Worm (Caenorhabditis elegans): Measurements from ENCODE around the gene mrpl-21.

mrpl-21 gene

ce11 chrIII:4243461-4243860 is at the start of gene mrpl-21:
Gene mrpl-21 (minus strand): TSS chrIII:4243561.
- TF ChIP-seq nhr-85 (tag) = peak; percentile 2
- no peak for TF ChIP-seq nhr-90 (tag; optimal IDR thresholded peaks at IDR 0.05; ENCODE audit: poor library complexity)
- TF ChIP-seq efl-1 (optimal IDR thresholded peaks at IDR 0.05) = no peak
- TF ChIP-seq efl-1 (GFP tag; optimal IDR thresholded peaks at IDR 0.05 in 1 of 2) = peak in 1 of 2 experiments; percentile 31
- TF ChIP-seq C34B4.2 (tag; optimal IDR thresholded peaks at IDR 0.05) = no peak

- TF ChIP-seq fos-1 (tag; optimal IDR thresholded peaks at IDR 0.05) (no peak), lir-3 (tag; optimal IDR thresholded peaks at IDR 0.05; ENCODE audit: poor library complexity) (no peak), hpl-2 (GFP tag; optimal IDR thresholded peaks at IDR 0.05) (no peak), nhr-47 (tag; optimal IDR thresholded peaks at IDR 0.05) (no peak), fkh-4 (tag; optimal IDR thresholded peaks at IDR 0.05; ENCODE audit: borderline replicate concordance) (no peak), sox-4 (tag; optimal IDR thresholded peaks at IDR 0.05) (no peak), lsy-2 (tag; optimal IDR thresholded peaks at IDR 0.05) (no peak), aly-2 (tag; optimal IDR thresholded peaks at IDR 0.05) (no peak), zag-1 (tag; optimal IDR thresholded peaks at IDR 0.05) (no peak), isw-1 (GFP tag; IDR thresholded peaks at IDR 0.05) (no peak), mep-1 (tag; optimal IDR thresholded peaks at IDR 0.05) (no peak), C16A3.4 (tag; optimal IDR thresholded peaks at IDR 0.05) (no peak), lin-15B (tag; optimal IDR thresholded peaks at IDR 0.05) (no peak), ceh-63 (GFP tag; optimal IDR thresholded peaks at IDR 0.05) (no peak), zip-4 (GFP tag; optimal IDR thresholded peaks at IDR 0.05) (no peak), nhr-85 (tag) (no peak), rnt-1 (tag; optimal IDR thresholded peaks at IDR 0.05) (no peak), alr-1 (tag; optimal IDR thresholded peaks at IDR 0.05; ENCODE audit: borderline replicate concordance) (no peak)
Measured at ce11 chrIII:4293108-4293507, 49.7 kb upstream of the mrpl-21 start, which contains the start of gene R10E4.6. Gene R10E4.6 (plus strand): TSS chrIII:4293408.

- TF ChIP-seq mab-9 (GFP tag; IDR thresholded peaks at IDR 0.05) (no peak), xbp-1 (tag; optimal IDR thresholded peaks at IDR 0.05) (peak; percentile 42), nhr-20 (tag; optimal IDR thresholded peaks at IDR 0.05) (peak; percentile 34), dpl-1 (GFP tag; optimal IDR thresholded peaks at IDR 0.05) (peak; percentile 84 to 91 (median 86)), pag-3 (tag; optimal IDR thresholded peaks at IDR 0.05; ENCODE audit: borderline replicate concordance, insufficient read depth) (no peak), snu-23 (GFP tag; optimal IDR thresholded peaks at IDR 0.05) (peak; percentile 65), sup-37 (GFP tag; optimal IDR thresholded peaks at IDR 0.05) (no peak), mep-1 (tag; optimal IDR thresholded peaks at IDR 0.05) (peak; percentile 66), mdl-1 (tag; optimal IDR thresholded peaks at IDR 0.05) (no peak), lsy-2 (tag; optimal IDR thresholded peaks at IDR 0.05) (peak; percentile 54 to 75), lin-35 (GFP tag; optimal IDR thresholded peaks at IDR 0.05) (peak; percentile 82 to 89), nhr-90 (tag; optimal IDR thresholded peaks at IDR 0.05; ENCODE audit: poor library complexity) (peak; percentile 28), elt-3 (tag; optimal IDR thresholded peaks at IDR 0.05) (peak in 1 of 6 experiments; percentile 48), ces-1 (GFP tag; optimal IDR thresholded peaks at IDR 0.05) (no peak), ztf-11 (tag; optimal IDR thresholded peaks at IDR 0.05) (no peak), pax-3 (tag; optimal IDR thresholded peaks at IDR 0.05) (no peak), pqm-1 (tag; optimal IDR thresholded peaks at IDR 0.05) (no peak), nhr-85 (tag) (peak; percentile 65), nhr-19 (GFP tag; conservative IDR thresholded peaks at IDR 0.05) (0 out of 2 replicates have a peak, but pooled peaks have one; percentile 16), isw-1 (GFP tag; IDR thresholded peaks at IDR 0.05) (no peak), efl-1 (optimal IDR thresholded peaks at IDR 0.05) (peak; percentile 73 to 81), efl-1 (GFP tag; optimal IDR thresholded peaks at IDR 0.05 in 1 of 2) (peak; percentile 88 to 98), nhr-11 (tag; optimal IDR thresholded peaks at IDR 0.05) (no peak), fos-1 (tag; optimal IDR thresholded peaks at IDR 0.05) (no peak), unc-130 (tag; optimal IDR thresholded peaks at IDR 0.05) (peak; percentile 77), ceh-82 (tag; optimal IDR thresholded peaks at IDR 0.05) (peak in 1 of 3 experiments; percentile 9), lin-15B (tag; optimal IDR thresholded peaks at IDR 0.05) (peak; percentile 3), nhr-12 (tag; optimal IDR thresholded peaks at IDR 0.05) (no peak), F16B12.6 (tag; optimal IDR thresholded peaks at IDR 0.05) (peak; percentile 86), egl-13 (tag; optimal IDR thresholded peaks at IDR 0.05) (no peak), C16A3.4 (tag; optimal IDR thresholded peaks at IDR 0.05) (peak; percentile 36), unc-62 (GFP tag; optimal IDR thresholded peaks at IDR 0.05) (no peak), swsn-7 (tag; optimal IDR thresholded peaks at IDR 0.05) (peak; percentile 34), blmp-1 (tag; optimal IDR thresholded peaks at IDR 0.05) (peak; percentile 52), skn-1 (tag; optimal IDR thresholded peaks at IDR 0.05) (peak; percentile 49), nhr-77 (tag; optimal IDR thresholded peaks at IDR 0.05) (no peak)
Measured at ce11 chrIII:4291216-4291691, 47.9 kb upstream of the mrpl-21 start, which contains the start of gene mcm-5. Gene mcm-5 (minus strand): TSS chrIII:4291266.

Measured in whole organism, L1 larva.